Worm (Caenorhabditis elegans) whole organism, mixed stage, embryonic: ENCODE measurements around the gene sru-17.

Experiments
- M03D4.4 ChIP-seq: sonication (generic microtip); optimal IDR thresholded peaks from 2 replicates; lab custom pipeline; 2017; ENCODE audit warnings: mild to moderate bottlenecking, missing genetic modification characterization, missing compliant biosample characterization
- bed-3 ChIP-seq: fragments of 200-800 bp; sonication (Bioruptor generic); optimal IDR thresholded peaks from 3 replicates; lab custom pipeline; 2018; ENCODE audit warnings: mild to moderate bottlenecking, missing genetic modification characterization, moderate library complexity, missing compliant biosample characterization
- blmp-1 ChIP-seq: fragments of 150-350 bp; optimal IDR thresholded peaks from 2 replicates; lab custom pipeline; 2014; ENCODE audit warnings: missing biosample characterization, missing genetic modification characterization
- ceh-39 ChIP-seq: fragments of 150-350 bp; optimal IDR thresholded peaks from 2 replicates; lab custom pipeline; 2014; ENCODE audit warnings: missing biosample characterization, missing genetic modification characterization
- ceh-83 ChIP-seq: fragments of 200-800 bp; sonication (Bioruptor generic); optimal IDR thresholded peaks from 2 replicates; lab custom pipeline; 2018; ENCODE audit warnings: mild to moderate bottlenecking, missing genetic modification characterization, missing compliant biosample characterization
- ces-1 ChIP-seq: fragments of 150-350 bp; optimal IDR thresholded peaks from 2 replicates; lab custom pipeline; 2014; ENCODE audit warnings: missing biosample characterization, missing genetic modification reagents, missing genetic modification characterization
- cnd-1 ChIP-seq: fragments of 200-800 bp; sonication (Bioruptor generic); optimal IDR thresholded peaks from 2 replicates; lab custom pipeline; 2018; ENCODE audit warnings: mild to moderate bottlenecking, missing genetic modification characterization, missing compliant biosample characterization
- drap-1 ChIP-seq: fragments of 200-800 bp; sonication (Bioruptor generic); optimal IDR thresholded peaks from 3 replicates; lab custom pipeline; 2018; ENCODE audit warnings: mild to moderate bottlenecking, missing genetic modification characterization, missing compliant biosample characterization
- elt-1 ChIP-seq: sonication (generic microtip); optimal IDR thresholded peaks from 2 replicates; lab custom pipeline; 2017; ENCODE audit warnings: missing genetic modification characterization, mild to moderate bottlenecking, missing compliant biosample characterization, antibody characterized with exemption, moderate library complexity, borderline replicate concordance; ENCODE audit not compliant: insufficient read depth
- elt-3 ChIP-seq: fragments of 150-350 bp; optimal IDR thresholded peaks from 2 replicates; lab custom pipeline; 2014; ENCODE audit warnings: missing biosample characterization, missing genetic modification characterization
- flh-1 ChIP-seq: fragments of 200-800 bp; sonication (Bioruptor generic); optimal IDR thresholded peaks from 2 replicates; lab custom pipeline; 2018; ENCODE audit warnings: mild to moderate bottlenecking, missing genetic modification characterization, moderate library complexity, missing compliant biosample characterization
- ham-2 ChIP-seq: fragments of 200-800 bp; sonication (Bioruptor generic); optimal IDR thresholded peaks from 2 replicates; lab custom pipeline; 2018; ENCODE audit warnings: mild to moderate bottlenecking, missing genetic modification characterization, missing compliant biosample characterization
- hlh-1 ChIP-seq: fragments of 150-350 bp; optimal IDR thresholded peaks from 2 replicates; lab custom pipeline; 2014; ENCODE audit warnings: missing biosample characterization, missing genetic modification reagents, missing genetic modification characterization
- lin-13 ChIP-seq: fragments of 150-350 bp; optimal IDR thresholded peaks from 2 replicates; lab custom pipeline; 2014; ENCODE audit warnings: missing biosample characterization, missing genetic modification characterization
- lsy-2 ChIP-seq: fragments of 150-350 bp; optimal IDR thresholded peaks from 2 replicates; lab custom pipeline; 2014; ENCODE audit warnings: missing biosample characterization, missing genetic modification characterization
- mab-5 ChIP-seq: fragments of 150-350 bp; optimal IDR thresholded peaks from 2 replicates; lab custom pipeline; 2014; ENCODE audit warnings: missing biosample characterization, missing genetic modification characterization
- mep-1 ChIP-seq: fragments of 150-350 bp; optimal IDR thresholded peaks from 2 replicates; lab custom pipeline; 2017; ENCODE audit warnings: missing biosample characterization, missing genetic modification reagents, missing genetic modification characterization, inconsistent platforms
- mls-2 ChIP-seq: sonication (generic microtip); optimal IDR thresholded peaks from 2 replicates; lab custom pipeline; 2016; ENCODE audit warnings: mild to moderate bottlenecking, missing genetic modification characterization, moderate library complexity, missing compliant biosample characterization
- nhr-12 ChIP-seq: fragments of 150-350 bp; optimal IDR thresholded peaks from 2 replicates; lab custom pipeline; 2014; ENCODE audit warnings: missing biosample characterization, missing genetic modification characterization
- nhr-2 ChIP-seq: fragments of 150-350 bp; optimal IDR thresholded peaks from 2 replicates; lab custom pipeline; 2014; ENCODE audit warnings: missing biosample characterization, missing genetic modification characterization
- nhr-237 ChIP-seq: fragments of 150-350 bp; optimal IDR thresholded peaks from 2 replicates; lab custom pipeline; 2014; ENCODE audit warnings: missing biosample characterization, missing genetic modification characterization
- nhr-28 ChIP-seq: fragments of 150-350 bp; optimal IDR thresholded peaks from 2 replicates; lab custom pipeline; 2014; ENCODE audit warnings: missing biosample characterization, missing genetic modification characterization
- nhr-76 ChIP-seq: sonication (generic microtip); optimal IDR thresholded peaks from 2 replicates; lab custom pipeline; 2017; ENCODE audit warnings: missing biosample characterization, missing genetic modification characterization
- pha-4 ChIP-seq: fragments of 150-350 bp; optimal IDR thresholded peaks from 2 replicates; lab custom pipeline; 2018; ENCODE audit warnings: missing biosample characterization, missing genetic modification reagents, missing genetic modification characterization
- sem-2 ChIP-seq: fragments of 200-800 bp; sonication (Bioruptor generic); optimal IDR thresholded peaks from 2 replicates; lab custom pipeline; 2018; ENCODE audit warnings: mild to moderate bottlenecking, missing genetic modification characterization, missing compliant biosample characterization
- snpc-4 ChIP-seq: fragments of 150-350 bp; optimal IDR thresholded peaks from 2 replicates; lab custom pipeline; 2014; ENCODE audit warnings: missing biosample characterization, missing genetic modification characterization
- sptf-1 ChIP-seq: sonication (generic microtip); optimal IDR thresholded peaks from 2 replicates; lab custom pipeline; 2017; ENCODE audit warnings: mild to moderate bottlenecking, missing genetic modification characterization, moderate library complexity, missing compliant biosample characterization
- tbx-8 ChIP-seq: fragments of 200-800 bp; sonication (Bioruptor generic); optimal IDR thresholded peaks from 2 replicates; lab custom pipeline; 2018; ENCODE audit warnings: mild to moderate bottlenecking, missing genetic modification characterization, moderate library complexity, missing compliant biosample characterization
- unc-120 ChIP-seq: sonication (generic microtip); optimal IDR thresholded peaks from 2 replicates; lab custom pipeline; 2017; ENCODE audit warnings: missing genetic modification characterization, missing compliant biosample characterization; ENCODE audit not compliant: poor library complexity, severe bottlenecking
- unc-39 ChIP-seq: fragments of 150-350 bp; optimal IDR thresholded peaks from 2 replicates; lab custom pipeline; 2014; ENCODE audit warnings: missing biosample characterization, missing genetic modification characterization
- unc-62 ChIP-seq: fragments of 150-350 bp; optimal IDR thresholded peaks from 2 replicates; lab custom pipeline; 2014; ENCODE audit warnings: missing biosample characterization, missing genetic modification reagents, missing genetic modification characterization
- zip-8 ChIP-seq: fragments of 150-350 bp; optimal IDR thresholded peaks from 2 replicates; lab custom pipeline; 2014; ENCODE audit warnings: missing biosample characterization, missing genetic modification characterization
- ztf-11 ChIP-seq: fragments of 150-350 bp; optimal IDR thresholded peaks from 2 replicates; lab custom pipeline; 2014; ENCODE audit warnings: missing biosample characterization, missing genetic modification characterization

Gene sru-17

DNA sequence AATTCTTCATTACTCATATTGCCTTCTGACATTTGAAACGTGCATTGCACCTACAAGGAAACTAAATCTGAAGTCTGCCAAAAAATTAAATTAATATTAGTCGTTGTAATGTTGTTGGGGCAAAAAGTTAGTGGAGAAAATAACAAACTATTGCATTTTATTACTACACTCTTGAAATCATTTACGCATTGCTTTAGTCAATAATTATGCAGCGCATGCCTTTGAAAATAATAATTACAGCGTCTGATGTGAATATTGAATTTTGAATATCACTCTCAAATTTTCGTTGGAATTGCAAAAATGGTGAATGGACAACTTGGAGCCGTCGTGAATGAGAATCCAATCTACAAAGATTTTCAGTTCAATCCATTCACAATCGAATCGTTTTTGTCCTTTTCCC lies 7.3 kb upstream of the sru-17 start, which contains the start of gene sru-19:
sru-19 (plus strand) TSS at position 301 of the 400 bp plus-strand sequence.
- no peak for TF ChIP-seq lin-13 (tag; lab: Kevin White, UChicago)
- TF ChIP-seq nhr-28 (tag; lab: Kevin White, UChicago), result no peak
- no peak for TF ChIP-seq pha-4 (tag; lab: Kevin White, UChicago)
- no peak for TF ChIP-seq nhr-12 (tag; lab: Kevin White, UChicago)
- no peak for TF ChIP-seq M03D4.4 (tag; lab: Kevin White, UChicago)
- no peak for TF ChIP-seq unc-62 (GFP tag; lab: Kevin White, UChicago)
- no peak for TF ChIP-seq unc-39 (tag; lab: Kevin White, UChicago)
- TF ChIP-seq unc-120 (tag; lab: Kevin White, UChicago), result no peak
- TF ChIP-seq bed-3 (GFP tag; lab: Kevin White, UChicago), result no peak
- TF ChIP-seq sptf-1 (tag; lab: Kevin White, UChicago), result no peak
- TF ChIP-seq blmp-1 (tag; lab: Kevin White, UChicago), result no peak
- no peak for TF ChIP-seq ces-1 (GFP tag; lab: Kevin White, UChicago)
- no peak for TF ChIP-seq ztf-11 (tag; lab: Kevin White, UChicago)
- TF ChIP-seq ham-2 (GFP tag; lab: Kevin White, UChicago), result no peak
- no peak for TF ChIP-seq ceh-39 (tag; lab: Kevin White, UChicago)
- TF ChIP-seq ceh-83 (GFP tag; lab: Kevin White, UChicago), result no peak
- TF ChIP-seq nhr-76 (tag; lab: Kevin White, UChicago), result no peak

DNA sequence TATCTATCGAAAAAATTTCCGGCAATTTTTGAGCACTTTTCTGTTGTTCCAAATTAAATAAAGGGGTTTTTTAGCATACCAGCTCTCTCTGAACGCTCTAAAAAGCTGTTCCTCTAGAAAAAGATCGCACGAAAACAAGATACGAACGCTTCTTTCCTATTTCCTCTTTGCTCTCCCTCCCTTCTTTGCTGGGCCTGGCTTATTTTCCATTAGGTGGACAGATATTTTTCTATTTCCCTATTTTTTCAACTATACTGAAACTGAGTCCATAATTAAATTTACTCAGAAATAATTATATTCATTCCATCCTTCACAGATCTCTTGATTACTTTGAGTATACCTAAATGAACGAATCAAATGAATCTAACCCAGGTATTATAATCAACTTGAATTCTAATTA lies 3.5 kb upstream of the sru-17 start, which contains the start of gene sru-18:
sru-18 (plus strand) TSS at position 301 of the 400 bp plus-strand sequence.
- TF ChIP-seq hlh-1 (no peak), elt-3 (tag; lab: Kevin White, UChicago) (no peak), nhr-237 (no peak), ham-2 (GFP tag; lab: Kevin White, UChicago) (no peak), pha-4 (tag; lab: Kevin White, UChicago) (no peak), nhr-28 (tag; lab: Kevin White, UChicago) (no peak), sptf-1 (tag; lab: Kevin White, UChicago) (no peak), mab-5 (no peak), lin-13 (tag; lab: Kevin White, UChicago) (no peak), cnd-1 (no peak), ztf-11 (tag; lab: Kevin White, UChicago) (no peak), bed-3 (GFP tag; lab: Kevin White, UChicago) (no peak), nhr-76 (tag; lab: Kevin White, UChicago) (no peak), flh-1 (GFP tag; lab: Kevin White, UChicago) (no peak), lsy-2 (tag; lab: Kevin White, UChicago) (no peak), zip-8 (tag; lab: Kevin White, UChicago) (no peak), sem-2 (no peak), M03D4.4 (tag; lab: Kevin White, UChicago) (no peak), elt-1 (tag; lab: Kevin White, UChicago) (no peak)

DNA sequence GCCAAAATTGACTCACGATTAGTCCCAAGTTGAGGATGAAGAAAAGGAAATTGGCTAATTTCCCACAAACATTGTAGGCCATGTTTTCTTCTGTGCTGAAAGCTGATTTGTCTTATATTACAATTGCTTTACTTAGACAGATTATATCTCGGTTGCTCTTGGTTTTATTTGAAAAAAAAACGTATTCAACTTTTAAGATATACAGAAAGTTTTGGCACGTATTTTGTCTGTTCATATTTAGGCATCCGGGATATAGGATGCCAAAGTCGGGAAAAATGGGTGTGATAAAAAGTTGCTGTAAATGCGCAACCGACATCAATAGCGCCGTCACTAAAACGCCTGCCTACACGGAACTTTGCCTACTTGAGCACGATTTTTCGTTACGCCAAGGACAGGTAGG lies 14.7 kb downstream of the sru-17 start, which contains the start of gene tsp-4:
tsp-4 (minus strand) TSS at position 101 of the 400 bp plus-strand sequence.
- no peak for TF ChIP-seq unc-62 (GFP tag; lab: Kevin White, UChicago)
- TF ChIP-seq drap-1 (GFP tag; lab: Kevin White, UChicago), result no peak
- no peak for TF ChIP-seq snpc-4 (tag; lab: Kevin White, UChicago)
- no peak for TF ChIP-seq sptf-1 (tag; lab: Kevin White, UChicago)
- no peak for TF ChIP-seq ceh-39 (tag; lab: Kevin White, UChicago)
- no peak for TF ChIP-seq unc-39 (tag; lab: Kevin White, UChicago)
- no peak for TF ChIP-seq mep-1 (tag; lab: Kevin White, UChicago)
- no peak for TF ChIP-seq tbx-8 (GFP tag; lab: Kevin White, UChicago)
- no peak for TF ChIP-seq sem-2
- no peak for TF ChIP-seq pha-4 (tag; lab: Kevin White, UChicago)
- TF ChIP-seq ham-2 (GFP tag; lab: Kevin White, UChicago), result no peak
- no peak for TF ChIP-seq bed-3 (GFP tag; lab: Kevin White, UChicago)
- TF ChIP-seq nhr-237, result no peak
- no peak for TF ChIP-seq nhr-2 (tag; lab: Kevin White, UChicago)
- TF ChIP-seq mab-5, result no peak
- no peak for TF ChIP-seq unc-120 (tag; lab: Kevin White, UChicago)
- TF ChIP-seq lsy-2 (tag; lab: Kevin White, UChicago), result no peak
- no peak for TF ChIP-seq lin-13 (tag; lab: Kevin White, UChicago)
- TF ChIP-seq nhr-76 (tag; lab: Kevin White, UChicago), result no peak
- no peak for TF ChIP-seq mls-2 (tag; lab: Kevin White, UChicago)
- TF ChIP-seq, all 35 proteins: peak for 0
